Worm (Caenorhabditis elegans): ENCODE measurements around the gene T08G5.1.
"Not testable (repeated sequence)": the region's sequence is repeated elsewhere in the genome, so short reads cannot be mapped to it uniquely, and the experiment has no call there.

ce11 chrV:14049274-14049673 lies 30.7 kb downstream of the T08G5.1 start, which contains the start of gene F58D12.1:
- TF ChIP-seq W03F9.2, dao-5, him-1 (tag; optimal IDR thresholded peaks at IDR 0.05): not testable (repeated sequence)
